Worm (Caenorhabditis elegans): Measurements from ENCODE around the gene F09G8.7.

F09G8.7 gene

ce11 chrIII:8275871-8276270 is 7.7 kb upstream of the F09G8.7 start, which contains the start of gene clec-160:
clec-160 (minus strand) TSS chrIII:8275971.
- TF ChIP-seq aly-2 (tag; optimal IDR thresholded peaks at IDR 0.05) (no peak), mdl-1 (tag; optimal IDR thresholded peaks at IDR 0.05) (no peak), sma-9 (GFP tag; optimal IDR thresholded peaks at IDR 0.05) (no peak), sma-9 (tag; optimal IDR thresholded peaks at IDR 0.05) (no peak), sem-4 (tag; optimal IDR thresholded peaks at IDR 0.05) (no peak), nhr-23 (tag; optimal IDR thresholded peaks at IDR 0.05) (no peak), dmd-4 (tag; optimal IDR thresholded peaks at IDR 0.05) (no peak), peb-1 (tag; optimal IDR thresholded peaks at IDR 0.05) (no peak)

ce11 chrIII:8271676-8272225 is 3.6 kb upstream of the F09G8.7 start, which contains the start of the genes mps-4 and F09G8.10:
mps-4 (minus strand) TSS chrIII:8271776.
F09G8.10 (minus strand) TSS chrIII:8272175.
- TF ChIP-seq nhr-23 (tag; optimal IDR thresholded peaks at IDR 0.05) (no peak), lin-39 (tag; optimal IDR thresholded peaks at IDR 0.05) (no peak), nhr-237 (tag; optimal IDR thresholded peaks at IDR 0.05) (no peak), mdl-1 (tag; optimal IDR thresholded peaks at IDR 0.05) (no peak), fos-1 (tag; optimal IDR thresholded peaks at IDR 0.05) (no peak), ceh-16 (tag; optimal IDR thresholded peaks at IDR 0.05) (no peak), lsy-2 (tag; optimal IDR thresholded peaks at IDR 0.05) (no peak), C34F6.9 (tag; optimal IDR thresholded peaks at IDR 0.05) (no peak), sma-3 (GFP tag; optimal IDR thresholded peaks at IDR 0.05) (no peak)

- TF ChIP-seq ztf-11 (tag; optimal IDR thresholded peaks at IDR 0.05), result no peak
- no peak for TF ChIP-seq nhr-23 (tag; optimal IDR thresholded peaks at IDR 0.05)
- TF ChIP-seq unc-55 (GFP tag; optimal IDR thresholded peaks at IDR 0.05), result peak; percentile 53
- no peak for TF ChIP-seq mdl-1 (tag; optimal IDR thresholded peaks at IDR 0.05)
- peak; percentile 29 for TF ChIP-seq blmp-1 (tag; optimal IDR thresholded peaks at IDR 0.05; ENCODE audit: insufficient read depth)
- TF ChIP-seq dmd-4 (tag; optimal IDR thresholded peaks at IDR 0.05), result no peak
- no peak for TF ChIP-seq unc-39 (tag; optimal IDR thresholded peaks at IDR 0.05)
- TF ChIP-seq crh-2 (tag; optimal IDR thresholded peaks at IDR 0.05), result peak; percentile 8
- no peak for TF ChIP-seq nhr-21 (tag; optimal IDR thresholded peaks at IDR 0.05)
Observed at ce11 chrIII:8265753-8266152, 2.4 kb downstream of the F09G8.7 start, which contains the start of gene mrps-9. mrps-9 (plus strand) TSS chrIII:8266062.

- TF ChIP-seq lin-39 (tag; optimal IDR thresholded peaks at IDR 0.05) (no peak), nhr-21 (tag; optimal IDR thresholded peaks at IDR 0.05) (peak; percentile 1), nhr-25 (tag; optimal IDR thresholded peaks at IDR 0.05) (peak; percentile 16)
Observed at ce11 chrIII:8263377-8263776, 4.8 kb downstream of the F09G8.7 start, which contains the start of gene col-91. col-91 (minus strand) TSS chrIII:8263664.

- TF ChIP-seq C34F6.9 (tag; optimal IDR thresholded peaks at IDR 0.05) (no peak), nhr-129 (tag; optimal IDR thresholded peaks at IDR 0.05) (no peak), zag-1 (tag; optimal IDR thresholded peaks at IDR 0.05) (no peak), unc-55 (GFP tag; optimal IDR thresholded peaks at IDR 0.05) (no peak), unc-62 (GFP tag; optimal IDR thresholded peaks at IDR 0.05) (no peak), egl-27 (tag; optimal IDR thresholded peaks at IDR 0.05) (no peak), mbf-1 (tag; optimal IDR thresholded peaks at IDR 0.05) (no peak), nhr-11 (tag; optimal IDR thresholded peaks at IDR 0.05) (no peak), aly-2 (tag; optimal IDR thresholded peaks at IDR 0.05) (no peak)
Observed at ce11 chrIII:8262599-8262998, 5.6 kb downstream of the F09G8.7 start.

- TF ChIP-seq ceh-16 (tag; optimal IDR thresholded peaks at IDR 0.05) (no peak), sma-3 (GFP tag; optimal IDR thresholded peaks at IDR 0.05) (no peak), sma-9 (GFP tag; optimal IDR thresholded peaks at IDR 0.05) (no peak), sma-9 (tag; optimal IDR thresholded peaks at IDR 0.05) (no peak), nhr-10 (tag; optimal IDR thresholded peaks at IDR 0.05) (no peak), ztf-1 (GFP tag; conservative IDR thresholded peaks at IDR 0.05) (no peak), ZK546.5 (tag; optimal IDR thresholded peaks at IDR 0.05) (no peak), skn-1 (tag; optimal IDR thresholded peaks at IDR 0.05) (no peak), ceh-82 (tag; optimal IDR thresholded peaks at IDR 0.05) (no peak), Y55F3AM.14 (GFP tag; optimal IDR thresholded peaks at IDR 0.05) (no peak), egl-27 (tag; optimal IDR thresholded peaks at IDR 0.05) (no peak), snpc-4 (tag; optimal IDR thresholded peaks at IDR 0.05) (no peak), unc-55 (GFP tag; optimal IDR thresholded peaks at IDR 0.05) (no peak), C34F6.9 (tag; optimal IDR thresholded peaks at IDR 0.05) (no peak), nhr-77 (tag; optimal IDR thresholded peaks at IDR 0.05) (no peak), sem-4 (tag; optimal IDR thresholded peaks at IDR 0.05) (no peak), lin-11 (tag; optimal IDR thresholded peaks at IDR 0.05) (no peak), alr-1 (tag; optimal IDR thresholded peaks at IDR 0.05) (no peak), peb-1 (tag; optimal IDR thresholded peaks at IDR 0.05) (no peak), lin-39 (tag; optimal IDR thresholded peaks at IDR 0.05) (no peak)
Observed at ce11 chrIII:8258045-8258444, 10.1 kb downstream of the F09G8.7 start, which contains the start of gene ncr-2. ncr-2 (plus strand) TSS chrIII:8258345.
